Worm (Caenorhabditis elegans) whole organism, L2 larva: Measurements from ENCODE around the gene F14E5.2.

Experiments used
- C34F6.9 ChIP-seq: fragments of 150-350 bp; optimal IDR thresholded peaks from 2 replicates; lab custom pipeline; 2014; ENCODE audit warnings: missing biosample characterization, missing genetic modification characterization
- ZK546.5 ChIP-seq: sonication (generic microtip); optimal IDR thresholded peaks from 2 replicates; lab custom pipeline; 2017; ENCODE audit warnings: missing biosample characterization, missing genetic modification characterization
- ama-1 ChIP-seq: fragments of 150-350 bp; optimal IDR thresholded peaks from 2 replicates; lab custom pipeline; 2018; ENCODE audit warnings: inconsistent platforms
- elt-1 ChIP-seq: fragments of 150-350 bp; optimal IDR thresholded peaks from 2 replicates; lab custom pipeline; 2014; ENCODE audit warnings: missing biosample characterization, missing genetic modification characterization
- nhr-237 ChIP-seq: fragments of 150-350 bp; optimal IDR thresholded peaks from 2 replicates; lab custom pipeline; 2014; ENCODE audit warnings: missing biosample characterization, missing genetic modification characterization
- nhr-25 ChIP-seq: fragments of 150-350 bp; sonication (generic microtip); optimal IDR thresholded peaks from 3 replicates; lab custom pipeline; 2014; ENCODE audit warnings: missing biosample characterization, missing genetic modification characterization
- sma-3 ChIP-seq: sonication (generic microtip); optimal IDR thresholded peaks from 2 replicates; lab custom pipeline; 2016; ENCODE audit warnings: missing genetic modification reagents, missing genetic modification characterization, missing compliant biosample characterization
- unc-39 ChIP-seq: fragments of 150-350 bp; optimal IDR thresholded peaks from 2 replicates; lab custom pipeline; 2014; ENCODE audit warnings: missing biosample characterization, missing genetic modification characterization
- unc-55 ChIP-seq: fragments of 150-350 bp; sonication (generic microtip); optimal IDR thresholded peaks from 3 replicates; lab custom pipeline; 2014; ENCODE audit warnings: missing biosample characterization, missing genetic modification reagents, missing genetic modification characterization
- unc-62 ChIP-seq: fragments of 150-350 bp; optimal IDR thresholded peaks from 2 replicates; lab custom pipeline; 2014; ENCODE audit warnings: missing biosample characterization, missing genetic modification reagents, missing genetic modification characterization
- ztf-11 ChIP-seq: sonication (generic microtip); optimal IDR thresholded peaks from 2 replicates; lab custom pipeline; 2017; ENCODE audit warnings: missing biosample characterization, missing genetic modification characterization
- ztf-4 ChIP-seq: fragments of 150-350 bp; optimal IDR thresholded peaks from 2 replicates; lab custom pipeline; 2014; ENCODE audit warnings: missing biosample characterization, missing genetic modification characterization

ce11 chrII:8415035-8415434, 13.6 kb downstream of the F14E5.2 start:
- TF ChIP-seq C34F6.9 (tag; lab: Kevin White, UChicago) (no peak), ztf-11 (tag; lab: Kevin White, UChicago) (no peak), nhr-237 (tag; lab: Kevin White, UChicago) (no peak), ztf-4 (no peak), ama-1 (lab: Kevin White, UChicago) (no peak), unc-39 (tag; lab: Kevin White, UChicago) (no peak), sma-3 (GFP tag; lab: Kevin White, UChicago) (no peak), unc-55 (GFP tag; lab: Kevin White, UChicago) (no peak), nhr-25 (tag; lab: Kevin White, UChicago) (no peak), ZK546.5 (no peak), unc-62 (GFP tag; lab: Kevin White, UChicago) (no peak), elt-1 (tag; lab: Kevin White, UChicago) (no peak)
